Fruit fly (Drosophila melanogaster) whole organism, pupa: ENCODE results near the gene CG32488.

Source experiments
- CG10348 ChIP-seq: fragments of 200-800 bp; sonication (Bioruptor generic); IDR thresholded peaks from 2 replicates; pipeline ENCODE4 v1.3.6; 2022; ENCODE audit warnings: missing biosample characterization, missing genetic modification characterization
- CG12605 ChIP-seq: fragments of 200-800 bp; sonication (Bioruptor generic); IDR thresholded peaks from 2 replicates; pipeline ENCODE4 v1.3.6; 2022; ENCODE audit warnings: missing biosample characterization, missing genetic modification characterization
- CG13204 ChIP-seq: fragments of 200-800 bp; sonication (Bioruptor generic); optimal IDR thresholded peaks from 2 replicates; lab custom pipeline; 2018; ENCODE audit warnings: missing biosample characterization, mild to moderate bottlenecking, missing genetic modification characterization, moderate library complexity
- CG14655 ChIP-seq: fragments of 200-800 bp; sonication (Bioruptor generic); optimal IDR thresholded peaks from 3 replicates; lab custom pipeline; 2017; ENCODE audit warnings: mild to moderate bottlenecking, missing biosample characterization, missing genetic modification reagents, missing genetic modification characterization
- CG15710 ChIP-seq: fragments of 200-800 bp; sonication (Bioruptor generic); optimal IDR thresholded peaks from 2 replicates; lab custom pipeline; 2018; ENCODE audit warnings: missing biosample characterization, mild to moderate bottlenecking, missing genetic modification characterization, moderate library complexity
- CG17806 ChIP-seq: fragments of 200-800 bp; sonication (Bioruptor generic); optimal IDR thresholded peaks from 2 replicates; lab custom pipeline; 2018; ENCODE audit warnings: missing biosample characterization, mild to moderate bottlenecking, missing genetic modification characterization, moderate library complexity
- CG32121 ChIP-seq: fragments of 200-800 bp; sonication (Bioruptor generic); IDR thresholded peaks from 2 replicates; pipeline ENCODE4 v1.3.6; 2022; ENCODE audit warnings: missing biosample characterization, missing genetic modification characterization
- CG34367 ChIP-seq: fragments of 200-800 bp; sonication (Bioruptor generic); optimal IDR thresholded peaks from 2 replicates; lab custom pipeline; 2018; ENCODE audit warnings: missing biosample characterization, mild to moderate bottlenecking, missing genetic modification characterization
- CG4496 ChIP-seq: fragments of 200-800 bp; sonication (Bioruptor generic); IDR thresholded peaks from 3 replicates; pipeline ENCODE4 v1.3.6; 2022; ENCODE audit warnings: missing biosample characterization, missing genetic modification characterization
- CG8159 ChIP-seq: fragments of 200-800 bp; sonication (Bioruptor generic); optimal IDR thresholded peaks from 3 replicates; lab custom pipeline; 2018; ENCODE audit warnings: missing biosample characterization, mild to moderate bottlenecking, missing genetic modification characterization, moderate library complexity
- CG8301 ChIP-seq: fragments of 200-800 bp; sonication (Bioruptor generic); optimal IDR thresholded peaks from 2 replicates; lab custom pipeline; 2018; ENCODE audit warnings: missing biosample characterization, mild to moderate bottlenecking, missing genetic modification characterization
- CG9948 ChIP-seq: fragments of 200-800 bp; sonication (Bioruptor generic); optimal IDR thresholded peaks from 2 replicates; lab custom pipeline; 2018; ENCODE audit warnings: missing biosample characterization, mild to moderate bottlenecking, missing genetic modification characterization, moderate library complexity
- D1 ChIP-seq: fragments of 200-800 bp; sonication (Bioruptor generic); optimal IDR thresholded peaks from 2 replicates; lab custom pipeline; 2018; ENCODE audit warnings: missing biosample characterization, mild to moderate bottlenecking, missing genetic modification characterization, moderate library complexity
- EcR ChIP-seq: fragments of 200-800 bp; sonication (Bioruptor generic); optimal IDR thresholded peaks from 3 replicates; lab custom pipeline; 2019; ENCODE audit warnings: missing biosample characterization, missing genetic modification characterization, mild to moderate bottlenecking, moderate library complexity, missing genetic modification reagents
- Ets98B ChIP-seq: fragments of 200-800 bp; sonication (Bioruptor generic); IDR thresholded peaks from 2 replicates; pipeline ENCODE4 v1.3.6; 2022; ENCODE audit warnings: missing biosample characterization, missing genetic modification characterization
- Pif1A ChIP-seq: fragments of 200-800 bp; sonication (Bioruptor generic); optimal IDR thresholded peaks from 3 replicates; lab custom pipeline; 2016; ENCODE audit warnings: missing biosample characterization, missing genetic modification characterization
- Pif1B ChIP-seq: fragments of 200-800 bp; sonication (Bioruptor generic); optimal IDR thresholded peaks from 3 replicates; lab custom pipeline; 2016; ENCODE audit warnings: missing biosample characterization, missing genetic modification characterization
- Snoo ChIP-seq: fragments of 200-800 bp; sonication (Bioruptor generic); optimal IDR thresholded peaks from 3 replicates; lab custom pipeline; 2017; ENCODE audit warnings: missing biosample characterization, mild to moderate bottlenecking, missing genetic modification characterization, inconsistent platforms
- fd96Ca ChIP-seq: fragments of 200-800 bp; sonication (Bioruptor generic); IDR thresholded peaks from 3 replicates; pipeline ENCODE4 v1.3.6; 2022; ENCODE audit warnings: missing biosample characterization, missing genetic modification characterization
- gl ChIP-seq: fragments of 200-800 bp; sonication (Bioruptor generic); optimal IDR thresholded peaks from 2 replicates; lab custom pipeline; 2018; ENCODE audit warnings: missing biosample characterization, mild to moderate bottlenecking, missing genetic modification characterization
- rn ChIP-seq: fragments of 200-800 bp; sonication (Bioruptor generic); IDR thresholded peaks from 2 replicates; pipeline ENCODE4 v1.3.6; 2022; ENCODE audit warnings: missing biosample characterization, missing genetic modification characterization

CG32488 gene

DNA sequence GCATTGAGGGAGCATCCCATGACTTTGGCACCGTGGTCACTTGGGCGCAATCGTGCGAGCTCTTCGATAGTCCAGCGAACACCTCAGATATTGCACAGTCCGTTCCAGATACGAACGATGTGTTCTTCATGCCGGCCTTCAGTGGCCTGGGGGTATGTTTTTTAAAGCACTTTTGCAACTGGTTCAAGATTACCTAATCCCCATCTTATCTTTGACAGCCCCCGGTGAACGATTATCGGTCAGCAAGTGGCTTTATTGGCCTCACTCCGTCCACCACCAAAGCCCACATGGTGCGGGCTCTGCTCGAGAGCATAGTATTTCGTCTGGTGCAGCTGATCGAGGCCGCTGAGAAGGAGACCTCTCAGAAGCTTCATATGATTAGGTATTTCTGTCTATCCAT is 38.2 kb upstream of the CG32488 start:
- TF ChIP-seq CG17806, result no peak
- no peak for TF ChIP-seq CG34367 (tag; lab: Kevin White, UChicago)
- no peak for TF ChIP-seq CG14655 (GFP tag; lab: Kevin White, UChicago)
- TF ChIP-seq Snoo, result no peak
- no peak for TF ChIP-seq CG32121 (GFP tag; lab: Robert Waterston, UW)
- no peak for TF ChIP-seq CG8301 (tag; lab: Kevin White, UChicago)
- TF ChIP-seq CG4496, result no peak
- TF ChIP-seq D1 (tag; lab: Kevin White, UChicago), result no peak
- no peak for TF ChIP-seq CG8159 (tag; lab: Kevin White, UChicago)
- TF ChIP-seq CG9948 (tag; lab: Kevin White, UChicago), result no peak
- TF ChIP-seq CG15710 (tag; lab: Kevin White, UChicago), result no peak
- TF ChIP-seq rn (GFP tag; lab: Robert Waterston, UW), result no peak
- no peak for TF ChIP-seq CG12605
- no peak for TF ChIP-seq CG13204 (GFP tag; lab: Kevin White, UChicago)
- no peak for TF ChIP-seq gl (tag; lab: Kevin White, UChicago)
- TF ChIP-seq Pif1B, result no peak

DNA sequence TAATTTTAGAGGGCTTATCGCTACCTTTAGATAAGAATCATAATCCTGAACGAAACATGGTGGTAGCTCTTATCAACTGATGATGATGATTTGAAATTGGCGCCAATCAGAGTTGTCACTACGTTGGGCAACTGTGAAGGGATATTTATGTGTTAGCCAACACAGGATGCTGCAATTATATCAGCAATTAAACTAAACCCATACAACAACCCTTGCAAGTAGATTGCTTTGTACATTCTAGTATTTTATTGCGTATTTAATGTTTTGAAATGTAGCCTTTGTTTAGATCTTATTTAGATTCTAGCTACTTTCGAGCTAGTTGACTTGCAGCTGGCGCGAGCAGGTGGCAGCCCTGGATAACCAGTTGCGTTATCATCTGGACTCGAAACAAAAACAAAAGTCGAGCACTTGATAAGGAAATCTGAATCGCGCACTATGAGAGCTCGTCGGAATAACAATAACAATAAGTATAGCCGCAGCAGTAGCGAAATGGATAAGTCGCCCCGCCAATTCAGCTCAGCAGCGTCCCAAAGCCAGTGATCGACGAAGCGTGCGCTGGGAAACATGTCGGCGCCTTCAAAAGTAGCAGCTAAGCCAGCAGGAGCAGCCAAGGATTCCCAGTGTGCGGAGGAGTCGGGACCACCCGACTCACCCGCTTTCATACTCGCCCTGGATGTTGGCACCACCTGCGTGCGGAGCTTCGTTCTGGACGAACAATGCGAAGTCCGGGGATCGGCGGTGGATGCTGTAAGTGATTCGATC is 36.4 kb upstream of the CG32488 start, which contains the start of gene CG1271:
CG1271 (plus strand) TSS at position 405 of the 762 bp plus-strand sequence.
- no peak for TF ChIP-seq CG14655 (GFP tag; lab: Kevin White, UChicago)
- TF ChIP-seq Ets98B (GFP tag; lab: Robert Waterston, UW), result peak; percentile 9; the same call in 1 of the 2 replicates
- TF ChIP-seq CG12605, result no peak; the same call in 1 of the 2 replicates
- peak; percentile 73 for TF ChIP-seq CG15710 (tag; lab: Kevin White, UChicago)
- TF ChIP-seq CG32121 (GFP tag; lab: Robert Waterston, UW), result peak; percentile 22; the same call in 1 of the 2 replicates
- TF ChIP-seq CG8159 (tag; lab: Kevin White, UChicago), result peak; percentile 65
- peak; percentile 19 for TF ChIP-seq gl (tag; lab: Kevin White, UChicago)
- no peak for TF ChIP-seq D1 (tag; lab: Kevin White, UChicago)
- TF ChIP-seq fd96Ca (GFP tag; lab: Robert Waterston, UW), result 0 out of 3 replicates have a peak, but pooled peaks have one; percentile 5
- TF ChIP-seq Snoo, result peak; percentile 31
- peak; percentile 33 for TF ChIP-seq CG8301 (tag; lab: Kevin White, UChicago)
- TF ChIP-seq Pif1B, result no peak
- no peak for TF ChIP-seq EcR (GFP tag; lab: Kevin White, UChicago)
- TF ChIP-seq CG9948 (tag; lab: Kevin White, UChicago), result peak; percentile 37
- no peak for TF ChIP-seq CG13204 (GFP tag; lab: Kevin White, UChicago)
- no peak for TF ChIP-seq CG10348
- peak; percentile 39 for TF ChIP-seq CG17806
- TF ChIP-seq CG34367 (tag; lab: Kevin White, UChicago), result no peak
- TF ChIP-seq Pif1A (GFP tag; lab: Kevin White, UChicago), result no peak
- no peak for TF ChIP-seq rn (GFP tag; lab: Robert Waterston, UW)
- peak; percentile 65 for TF ChIP-seq CG4496
- TF ChIP-seq, all 21 proteins: peak for 11

DNA sequence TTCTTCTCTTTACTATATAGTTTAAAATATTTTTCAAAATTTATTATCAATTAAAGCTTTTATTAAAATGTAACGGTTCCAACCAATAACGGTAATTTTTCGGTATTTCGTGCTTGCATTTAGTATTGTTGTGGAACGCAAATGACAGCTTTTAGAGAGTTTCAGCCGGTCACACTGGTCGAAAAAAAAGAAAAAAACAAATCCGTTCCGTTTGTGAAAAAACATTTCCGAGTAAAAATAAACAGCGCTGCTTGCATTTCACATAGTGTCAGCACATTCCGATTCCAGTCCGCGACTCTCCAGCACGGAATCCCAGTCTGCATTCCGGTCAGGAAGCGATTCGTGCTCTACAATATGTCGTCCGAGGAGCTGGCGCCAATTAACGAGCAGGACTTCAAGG is 34.3 kb upstream of the CG32488 start, which contains the start of gene CG32485:
CG32485 (plus strand) TSS at position 139 of the 400 bp plus-strand sequence.
- TF ChIP-seq CG34367 (tag; lab: Kevin White, UChicago) (no peak), gl (tag; lab: Kevin White, UChicago) (peak; percentile 2), fd96Ca (GFP tag; lab: Robert Waterston, UW) (0 out of 3 replicates have a peak, but pooled peaks have one; percentile 11), Pif1A (GFP tag; lab: Kevin White, UChicago) (no peak), CG17806 (no peak), CG15710 (tag; lab: Kevin White, UChicago) (peak; percentile 25), D1 (tag; lab: Kevin White, UChicago) (no peak), CG14655 (GFP tag; lab: Kevin White, UChicago) (no peak), CG32121 (GFP tag; lab: Robert Waterston, UW) (peak; percentile 42; the same call in 1 of the 2 replicates), rn (GFP tag; lab: Robert Waterston, UW) (no peak), CG4496 (peak; percentile 53; the same call in 2 of the 3 replicates), CG12605 (0 out of 2 replicates have a peak, but pooled peaks have one; percentile 43), CG8301 (tag; lab: Kevin White, UChicago) (peak; percentile 17), EcR (GFP tag; lab: Kevin White, UChicago) (no peak), Snoo (no peak), CG13204 (GFP tag; lab: Kevin White, UChicago) (no peak)

DNA sequence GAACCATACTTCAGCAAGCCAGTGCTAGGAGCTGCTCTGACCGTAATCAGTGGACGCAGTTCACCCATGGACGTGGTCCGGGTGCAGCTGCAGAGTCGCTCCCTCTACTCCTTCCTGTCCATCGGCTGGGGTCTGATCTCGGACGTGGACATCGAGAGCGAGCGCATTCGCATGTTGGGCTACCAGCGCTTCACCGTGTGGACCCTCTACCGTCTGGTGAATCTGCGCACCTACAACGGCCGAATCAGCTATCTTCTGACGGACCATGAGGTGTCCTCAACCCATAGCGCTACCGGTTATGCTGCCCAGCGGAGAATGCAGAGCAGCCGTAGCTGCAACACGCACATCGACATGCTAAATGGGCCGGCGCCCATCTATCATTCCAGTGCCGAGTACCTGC is 32.8 kb upstream of the CG32488 start:
- no peak for TF ChIP-seq CG9948 (tag; lab: Kevin White, UChicago)
- no peak for TF ChIP-seq CG13204 (GFP tag; lab: Kevin White, UChicago)
- no peak for TF ChIP-seq gl (tag; lab: Kevin White, UChicago)
- no peak for TF ChIP-seq CG14655 (GFP tag; lab: Kevin White, UChicago)
- TF ChIP-seq D1 (tag; lab: Kevin White, UChicago), result no peak
- TF ChIP-seq Pif1A (GFP tag; lab: Kevin White, UChicago), result no peak
- no peak for TF ChIP-seq Ets98B (GFP tag; lab: Robert Waterston, UW)
